Fruit fly (Drosophila melanogaster): Measurements from ENCODE around the gene FMRFaR.

The FMRFaR gene

DNA sequence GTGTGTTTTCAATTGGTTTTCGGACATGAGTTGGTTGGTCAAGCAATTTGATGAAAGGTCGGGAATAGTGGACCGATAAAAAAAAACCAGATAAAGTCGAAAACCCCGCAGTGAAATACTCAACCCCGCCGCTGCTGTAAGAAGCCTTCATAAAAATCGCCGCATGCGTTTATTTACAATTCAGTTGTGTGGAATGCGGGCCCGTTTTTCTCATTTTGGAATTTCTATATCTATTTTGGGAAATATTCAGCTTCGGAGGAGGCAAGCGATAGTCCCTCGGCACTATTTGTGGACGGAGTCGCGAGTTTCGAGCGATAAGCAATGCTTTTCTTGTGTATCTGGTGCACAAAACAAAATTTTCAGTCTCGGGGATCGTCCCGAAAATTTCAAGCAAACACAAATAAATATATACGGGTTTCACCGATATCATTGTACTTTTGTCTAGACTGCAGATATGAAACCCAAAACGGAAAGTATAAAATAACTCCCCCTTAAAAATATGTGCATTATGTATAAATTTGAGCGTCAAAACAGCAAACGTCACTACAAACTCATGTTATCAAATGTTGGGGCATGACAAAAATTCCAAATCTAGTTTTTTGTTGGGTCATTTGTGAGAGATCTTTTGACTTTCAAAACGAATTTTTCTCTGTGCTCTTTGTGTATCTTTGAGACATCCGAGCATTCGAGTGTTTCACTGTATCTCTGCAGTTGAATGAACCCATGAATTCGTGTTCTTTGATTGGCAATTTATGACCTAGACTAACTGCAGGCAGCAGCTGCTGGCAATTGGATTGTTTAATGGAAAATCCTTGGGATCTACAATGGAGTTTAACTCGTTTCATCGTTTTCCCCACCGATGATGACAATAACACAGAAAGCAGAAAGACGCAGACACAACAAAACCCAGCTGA, 57.7 kb downstream of the FMRFaR start (continued):
- TF ChIP-seq oc (tag; optimal IDR thresholded peaks at IDR 0.05) (no peak), ro (GFP tag; IDR thresholded peaks at IDR 0.05) (no peak), CG7372 (GFP tag; IDR thresholded peaks at IDR 0.05) (no peak), nmo (GFP tag; optimal IDR thresholded peaks at IDR 0.05) (peak; percentile 56), CG15696 (tag; optimal IDR thresholded peaks at IDR 0.05) (peak; percentile 47), CTCF (GFP tag; optimal IDR thresholded peaks at IDR 0.05) (no peak), CkIIα-i1 (GFP tag; IDR thresholded peaks at IDR 0.05) (no peak), bcd (GFP tag; optimal IDR thresholded peaks at IDR 0.05) (no peak), Spps (tag; optimal IDR thresholded peaks at IDR 0.05) (peak; percentile 22), salm (tag; optimal IDR thresholded peaks at IDR 0.05) (no peak), CG10321 (GFP tag; IDR thresholded peaks at IDR 0.05) (no peak), CG34422 (GFP tag; IDR thresholded peaks at IDR 0.05) (no peak), crol (GFP tag; IDR thresholded peaks at IDR 0.05) (peak; percentile 51), CG17361 (GFP tag; IDR thresholded peaks at IDR 0.05) (peak; percentile 70; the same call in 2 of the 3 replicates), CG12391 (tag; optimal IDR thresholded peaks at IDR 0.05) (peak; percentile 36), HLHmδ (GFP tag; optimal IDR thresholded peaks at IDR 0.05) (no peak), CG9727 (GFP tag; optimal IDR thresholded peaks at IDR 0.05) (peak; percentile 24), wor (GFP tag; IDR thresholded peaks at IDR 0.05) (no peak), chn (GFP tag; optimal IDR thresholded peaks at IDR 0.05) (no peak), CG10543 (GFP tag; optimal IDR thresholded peaks at IDR 0.05) (peak; percentile 20), D19A (tag; optimal IDR thresholded peaks at IDR 0.05) (peak; percentile 36), dan (GFP tag; IDR thresholded peaks at IDR 0.05) (no peak), NK7.1 (GFP tag; optimal IDR thresholded peaks at IDR 0.05) (no peak), NC2β (GFP tag; optimal IDR thresholded peaks at IDR 0.05) (peak; percentile 8), CG31441 (GFP tag; IDR thresholded peaks at IDR 0.05) (peak; percentile 41; the same call in 1 of the 2 replicates), CG16779 (GFP tag; IDR thresholded peaks at IDR 0.05) (no peak), org-1 (GFP tag; optimal IDR thresholded peaks at IDR 0.05) (no peak), zf30C (GFP tag; optimal IDR thresholded peaks at IDR 0.05) (peak; percentile 87), CG1529 (GFP tag; optimal IDR thresholded peaks at IDR 0.05) (peak; percentile 46), Tbp (GFP tag; optimal IDR thresholded peaks at IDR 0.05) (no peak), CG15479 (GFP tag; optimal IDR thresholded peaks at IDR 0.05) (peak; percentile 94), fd64A (GFP tag; optimal IDR thresholded peaks at IDR 0.05) (no peak), stwl (tag; optimal IDR thresholded peaks at IDR 0.05) (no peak), CG13424 (tag; optimal IDR thresholded peaks at IDR 0.05) (peak; percentile 52), Doc3 (GFP tag; IDR thresholded peaks at IDR 0.05; ENCODE audit: partially characterized antibody) (no peak), Poxn (GFP tag; IDR thresholded peaks at IDR 0.05) (no peak), Bgb (GFP tag; IDR thresholded peaks at IDR 0.05; ENCODE audit: partially characterized antibody) (no peak), CG17829 (tag; optimal IDR thresholded peaks at IDR 0.05) (peak; percentile 45), chif (GFP tag; optimal IDR thresholded peaks at IDR 0.05) (peak in 1 of 2 experiments; percentile 23), CG18764 (GFP tag; optimal IDR thresholded peaks at IDR 0.05) (no peak), NFAT (GFP tag; IDR thresholded peaks at IDR 0.05) (no peak), CG2202 (tag; optimal IDR thresholded peaks at IDR 0.05) (no peak), unc-4 (GFP tag; IDR thresholded peaks at IDR 0.05; ENCODE audit: partially characterized antibody) (no peak), odd (GFP tag; optimal IDR thresholded peaks at IDR 0.05) (peak; percentile 37), CG7556 (GFP tag; optimal IDR thresholded peaks at IDR 0.05) (peak; percentile 49), nom (GFP tag; optimal IDR thresholded peaks at IDR 0.05) (no peak), CG11695 (GFP tag; IDR thresholded peaks at IDR 0.05) (no peak), Dref (GFP tag; IDR thresholded peaks at IDR 0.05) (no peak), ewg (GFP tag; optimal IDR thresholded peaks at IDR 0.05) (no peak), gem (tag; optimal IDR thresholded peaks at IDR 0.05) (peak; percentile 61)
